Fruit fly (Drosophila melanogaster): Measurements from ENCODE around the gene Cftr.

Gene Cftr

DNA sequence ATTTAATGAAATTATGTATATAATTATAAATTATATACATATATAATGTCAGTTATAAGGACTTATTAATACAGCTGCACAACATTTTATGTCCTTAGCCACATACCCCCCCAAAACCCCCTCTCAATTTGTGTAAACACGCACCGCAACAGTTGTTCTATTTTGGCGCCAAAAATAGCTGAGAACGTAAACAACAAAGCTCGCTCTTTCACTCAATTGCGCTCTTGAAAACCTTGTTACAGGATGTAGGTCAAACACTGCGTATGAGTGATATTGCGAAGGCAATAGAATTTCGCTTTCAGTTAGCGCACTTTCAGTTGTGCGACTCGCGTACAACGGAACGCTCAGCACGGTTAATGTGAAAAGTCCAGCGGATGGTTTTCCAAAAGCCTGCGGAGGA is 674 bp upstream of the Cftr start, which contains the start of gene Esyt2 (continued):
- 0 out of 2 replicates have a peak, but pooled peaks have one; percentile 36 for TF ChIP-seq CG7372 (GFP tag; IDR thresholded peaks at IDR 0.05)
- TF ChIP-seq CG2678 (tag; optimal IDR thresholded peaks at IDR 0.05): peak; percentile 64
- peak; percentile 17 for TF ChIP-seq CG15011 (GFP tag; optimal IDR thresholded peaks at IDR 0.05)
- peak; percentile 12 for TF ChIP-seq tap (tag; optimal IDR thresholded peaks at IDR 0.05)
- TF ChIP-seq pan (optimal IDR thresholded peaks at IDR 0.05): no peak
- peak in 1 of 2 experiments; percentile 55 for TF ChIP-seq pan (GFP tag; optimal IDR thresholded peaks at IDR 0.05 in 1 of 2, IDR thresholded peaks at IDR 0.05 in 1 of 2)
- TF ChIP-seq Scr (GFP tag; IDR thresholded peaks at IDR 0.05; ENCODE audit: partially characterized antibody): no peak
- TF ChIP-seq CG13296 (GFP tag; optimal IDR thresholded peaks at IDR 0.05): peak; percentile 20
- no peak for TF ChIP-seq CG2116 (GFP tag; optimal IDR thresholded peaks at IDR 0.05)
- TF ChIP-seq CG17829 (tag; optimal IDR thresholded peaks at IDR 0.05): no peak
- no peak for TF ChIP-seq CG6654 (GFP tag; optimal IDR thresholded peaks at IDR 0.05)
- TF ChIP-seq CG6813 (GFP tag; optimal IDR thresholded peaks at IDR 0.05): peak; percentile 62
- peak; percentile 6; the same call in 1 of the 3 replicates for TF ChIP-seq zfh1 (GFP tag; IDR thresholded peaks at IDR 0.05)
- peak; percentile 79 for TF ChIP-seq Med (GFP tag)
- no peak for TF ChIP-seq CG8944 (GFP tag; optimal IDR thresholded peaks at IDR 0.05)
- peak; percentile 26 for TF ChIP-seq Xbp1 (GFP tag; optimal IDR thresholded peaks at IDR 0.05)
- TF ChIP-seq dysf (GFP tag; IDR thresholded peaks at IDR 0.05): peak; percentile 60; the same call in 1 of the 3 replicates
- peak; percentile 51 for TF ChIP-seq CG15269 (tag; optimal IDR thresholded peaks at IDR 0.05)
- TF ChIP-seq D19A (tag; optimal IDR thresholded peaks at IDR 0.05): peak; percentile 15
- 0 out of 2 replicates have a peak, but pooled peaks have one; percentile 35 for TF ChIP-seq toy (GFP tag; IDR thresholded peaks at IDR 0.05)
- TF ChIP-seq Kr (GFP tag; optimal IDR thresholded peaks at IDR 0.05): no peak
- no peak for TF ChIP-seq Ssrp (tag; optimal IDR thresholded peaks at IDR 0.05)
- peak; percentile 23; the same call in 1 of the 2 replicates for TF ChIP-seq Xrp1 (GFP tag; IDR thresholded peaks at IDR 0.05)
- peak; percentile 5 for TF ChIP-seq B-H2 (GFP tag; optimal IDR thresholded peaks at IDR 0.05)
- peak; percentile 63; the same call in 2 of the 3 replicates for TF ChIP-seq CG11695 (GFP tag; IDR thresholded peaks at IDR 0.05)
- peak; percentile 58; the same call in 2 of the 3 replicates for TF ChIP-seq tgo (GFP tag; IDR thresholded peaks at IDR 0.05)
- peak; percentile 58 for TF ChIP-seq CG10209 (GFP tag; optimal IDR thresholded peaks at IDR 0.05)
- TF ChIP-seq hkb (optimal IDR thresholded peaks at IDR 0.05): no peak
- peak; percentile 81 for TF ChIP-seq hkb (GFP tag; IDR thresholded peaks at IDR 0.05)
- 0 out of 3 replicates have a peak, but pooled peaks have one; percentile 30 for TF ChIP-seq Optix (GFP tag; IDR thresholded peaks at IDR 0.05)
- TF ChIP-seq CG34422 (GFP tag; IDR thresholded peaks at IDR 0.05): peak; percentile 64; the same call in 1 of the 3 replicates
- TF ChIP-seq tio (GFP tag; optimal IDR thresholded peaks at IDR 0.05): peak; percentile 20
- peak; percentile 4 for TF ChIP-seq Asciz (GFP tag; optimal IDR thresholded peaks at IDR 0.05)
- peak in 1 of 2 experiments; percentile 57 for TF ChIP-seq Hr51 (GFP tag; optimal IDR thresholded peaks at IDR 0.05)
- no peak for TF ChIP-seq CG31365 (tag; optimal IDR thresholded peaks at IDR 0.05)
- TF ChIP-seq dpn (GFP tag; optimal IDR thresholded peaks at IDR 0.05): peak in 1 of 2 experiments; percentile 12
- peak; percentile 72 for TF ChIP-seq gem (tag; optimal IDR thresholded peaks at IDR 0.05)
- TF ChIP-seq HHEX (GFP tag; optimal IDR thresholded peaks at IDR 0.05): peak; percentile 55
- peak; percentile 83 for TF ChIP-seq Hmr (GFP tag; optimal IDR thresholded peaks at IDR 0.05)
- TF ChIP-seq CG12942 (GFP tag; optimal IDR thresholded peaks at IDR 0.05): peak; percentile 11
- peak; percentile 31; the same call in 1 of the 2 replicates for TF ChIP-seq CG32772 (GFP tag; IDR thresholded peaks at IDR 0.05)
- no peak for TF ChIP-seq Neu2 (GFP tag; optimal IDR thresholded peaks at IDR 0.05; ENCODE audit: borderline replicate concordance)
- peak; percentile 53 for TF ChIP-seq CG14441 (GFP tag; IDR thresholded peaks at IDR 0.05)
- TF ChIP-seq Usf (GFP tag; optimal IDR thresholded peaks at IDR 0.05): peak; percentile 11
- TF ChIP-seq Sox102F (GFP tag; optimal IDR thresholded peaks at IDR 0.05): peak; percentile 55
- peak; percentile 65 for TF ChIP-seq kah (GFP tag; optimal IDR thresholded peaks at IDR 0.05)
- TF ChIP-seq Deaf1 (tag; optimal IDR thresholded peaks at IDR 0.05): no peak
- no peak for TF ChIP-seq Awh (GFP tag; IDR thresholded peaks at IDR 0.05)
- peak; percentile 57 for TF ChIP-seq sd (tag; optimal IDR thresholded peaks at IDR 0.05)
- peak; percentile 59; the same call in 1 of the 2 replicates for TF ChIP-seq CG31224 (GFP tag; IDR thresholded peaks at IDR 0.05)
